Worm (Caenorhabditis elegans): Measurements from ENCODE around the gene F25G6.8.
"Not testable (repeated sequence)": the region's sequence is repeated elsewhere in the genome, so short reads cannot be mapped to it uniquely, and the experiment has no call there.

- TF ChIP-seq ztf-29 (GFP tag; IDR thresholded peaks at IDR 0.05) (peak; percentile 31; the same call in 1 of the 2 replicates), klf-2 (GFP tag; conservative IDR thresholded peaks at IDR 0.05) (0 out of 2 replicates have a peak, but pooled peaks have one; percentile 29), cog-1 (tag; optimal IDR thresholded peaks at IDR 0.05) (peak; percentile 2), ztf-23 (GFP tag; IDR thresholded peaks at IDR 0.05) (peak; percentile 73; the same call in 1 of the 2 replicates)
- TF ChIP-seq med-1 (GFP tag; optimal IDR thresholded peaks at IDR 0.05; ENCODE audit: insufficient read depth); tab-1 (GFP tag; IDR thresholded peaks at IDR 0.05); T22C8.4 (GFP tag; IDR thresholded peaks at IDR 0.05); ref-1 (GFP tag; conservative IDR thresholded peaks at IDR 0.05): not testable (repeated sequence)
Measured at ce11 chrV:8534534-8535283, 30.3 kb downstream of the F25G6.8 start, which contains the start of the genes his-6 and his-5.
